Worm (Caenorhabditis elegans) whole organism, L1 larva: ENCODE results near the gene ZK1320.7.

Source experiments
- C16A3.4 ChIP-seq: fragments of 150-350 bp; optimal IDR thresholded peaks from 2 replicates; lab custom pipeline; 2014; ENCODE audit warnings: missing biosample characterization, missing genetic modification characterization
- F16B12.6 ChIP-seq: fragments of 150-350 bp; optimal IDR thresholded peaks from 2 replicates; lab custom pipeline; 2014; ENCODE audit warnings: missing biosample characterization, missing genetic modification characterization
- Y116A8C.19 ChIP-seq: sonication (generic microtip); optimal IDR thresholded peaks from 2 replicates; lab custom pipeline; 2016; ENCODE audit warnings: missing compliant biosample characterization, missing genetic modification characterization, borderline replicate concordance
- alr-1 ChIP-seq: fragments of 200-800 bp; sonication (Bioruptor generic); optimal IDR thresholded peaks from 2 replicates; lab custom pipeline; 2018; ENCODE audit warnings: borderline replicate concordance, mild to moderate bottlenecking, missing genetic modification characterization, missing compliant biosample characterization
- blmp-1 ChIP-seq: fragments of 150-350 bp; optimal IDR thresholded peaks from 2 replicates; lab custom pipeline; 2014; ENCODE audit warnings: missing biosample characterization, missing genetic modification characterization
- ceh-63 ChIP-seq: fragments of 200-800 bp; sonication (Bioruptor generic); optimal IDR thresholded peaks from 2 replicates; lab custom pipeline; 2018; ENCODE audit warnings: mild to moderate bottlenecking, missing genetic modification characterization, missing compliant biosample characterization
- ceh-82 ChIP-seq, 3 experiments: fragments of 150-350 bp in 1 of 3; sonication (generic microtip) in 2 of 3; optimal IDR thresholded peaks; 2 replicates each; lab custom pipeline; 2014 to 2017; ENCODE audit warnings: missing biosample characterization in 3 of 3, missing genetic modification characterization in 3 of 3
- ces-1 ChIP-seq: fragments of 150-350 bp; optimal IDR thresholded peaks from 2 replicates; lab custom pipeline; 2014; ENCODE audit warnings: missing biosample characterization, missing genetic modification reagents, missing genetic modification characterization
- dpl-1 ChIP-seq, 3 experiments: fragments of 150-350 bp in 2 of 3; sonication (generic microtip) in 1 of 3; optimal IDR thresholded peaks; 2 replicates each; lab custom pipeline; 2014 to 2017; ENCODE audit warnings: missing biosample characterization in 3 of 3, missing genetic modification characterization in 3 of 3, missing genetic modification reagents in 3 of 3
- efl-1 ChIP-seq, 4 experiments: fragments of 150-350 bp; optimal IDR thresholded peaks in 3 of 4; peaks in 1 of 4; 1 replicate in 1 of 4; 2 replicates in 3 of 4; lab custom pipeline; 2014; ENCODE audit warnings: missing biosample characterization in 2 of 4, missing genetic modification characterization in 2 of 4, missing genetic modification reagents in 2 of 4
- egl-27 ChIP-seq, 2 experiments: fragments of 150-350 bp in 1 of 2; sonication (generic microtip); optimal IDR thresholded peaks; 3 replicates each; lab custom pipeline; 2017 to 2018; ENCODE audit warnings: missing biosample characterization in 2 of 2, missing genetic modification characterization in 2 of 2, missing genetic modification reagents in 2 of 2
- elt-2 ChIP-seq: sonication (generic microtip); optimal IDR thresholded peaks from 2 replicates; lab custom pipeline; 2016; ENCODE audit warnings: missing genetic modification characterization, mild to moderate bottlenecking, inconsistent platforms, missing compliant biosample characterization, missing genetic modification reagents
- elt-3 ChIP-seq, 6 experiments: fragments of 150-350 bp in 1 of 6; sonication (generic microtip); optimal IDR thresholded peaks; 2 replicates each; lab custom pipeline; 2017 to 2018; ENCODE audit warnings: missing biosample characterization in 6 of 6, missing genetic modification characterization in 6 of 6, inconsistent platforms in 1 of 6
- fkh-10 ChIP-seq: sonication (generic microtip); optimal IDR thresholded peaks from 2 replicates; lab custom pipeline; 2017; ENCODE audit warnings: missing biosample characterization, missing genetic modification reagents, missing genetic modification characterization
- fkh-4 ChIP-seq: sonication (generic microtip); optimal IDR thresholded peaks from 2 replicates; lab custom pipeline; 2016; ENCODE audit warnings: missing compliant biosample characterization, missing genetic modification characterization, borderline replicate concordance
- fkh-8 ChIP-seq: sonication (generic microtip); optimal IDR thresholded peaks from 2 replicates; lab custom pipeline; 2016; ENCODE audit warnings: mild to moderate bottlenecking, missing genetic modification characterization, missing compliant biosample characterization
- hlh-4 ChIP-seq: sonication (generic microtip); optimal IDR thresholded peaks from 2 replicates; lab custom pipeline; 2016; ENCODE audit warnings: mild to moderate bottlenecking, missing genetic modification characterization, missing compliant biosample characterization
- hpl-2 ChIP-seq: fragments of 150-350 bp; optimal IDR thresholded peaks from 2 replicates; lab custom pipeline; 2014; ENCODE audit warnings: missing biosample characterization, missing genetic modification reagents, missing genetic modification characterization
- jun-1 ChIP-seq: fragments of 150-350 bp; optimal IDR thresholded peaks from 2 replicates; lab custom pipeline; 2014; ENCODE audit warnings: missing biosample characterization, missing genetic modification reagents, missing genetic modification characterization
- lin-14 ChIP-seq: fragments of 200-800 bp; sonication (Bioruptor generic); optimal IDR thresholded peaks from 2 replicates; lab custom pipeline; 2018; ENCODE audit warnings: mild to moderate bottlenecking, missing genetic modification characterization, moderate library complexity, missing compliant biosample characterization
- lin-39 ChIP-seq: fragments of 150-350 bp; optimal IDR thresholded peaks from 2 replicates; lab custom pipeline; 2014; ENCODE audit warnings: missing biosample characterization, missing genetic modification reagents, missing genetic modification characterization
- lsy-2 ChIP-seq, 2 experiments: fragments of 150-350 bp; optimal IDR thresholded peaks; 2 replicates each; lab custom pipeline; 2014; ENCODE audit warnings: missing biosample characterization in 2 of 2, missing genetic modification characterization in 2 of 2
- mab-9 ChIP-seq: fragments of 200-800 bp; sonication (Bioruptor generic); IDR thresholded peaks from 2 replicates; pipeline ENCODE4 v1.3.6; 2022; ENCODE audit warnings: missing genetic modification reagents, missing genetic modification characterization, missing compliant biosample characterization
- mep-1 ChIP-seq: fragments of 150-350 bp; optimal IDR thresholded peaks from 2 replicates; lab custom pipeline; 2014; ENCODE audit warnings: missing biosample characterization, missing genetic modification characterization
- nhr-12 ChIP-seq: sonication (generic microtip); optimal IDR thresholded peaks from 2 replicates; lab custom pipeline; 2017; ENCODE audit warnings: missing biosample characterization, missing genetic modification characterization
- nhr-19 ChIP-seq: fragments of 200-800 bp; sonication (Bioruptor generic); conservative IDR thresholded peaks from 2 replicates; pipeline ENCODE4 v1.3.6; 2022; ENCODE audit warnings: missing genetic modification characterization, missing compliant biosample characterization
- nhr-20 ChIP-seq: sonication (generic microtip); optimal IDR thresholded peaks from 2 replicates; lab custom pipeline; 2016; ENCODE audit warnings: mild to moderate bottlenecking, missing genetic modification characterization, missing compliant biosample characterization
- nhr-237 ChIP-seq: fragments of 150-350 bp; optimal IDR thresholded peaks from 2 replicates; lab custom pipeline; 2014; ENCODE audit warnings: missing biosample characterization, missing genetic modification characterization
- nhr-47 ChIP-seq: sonication (generic microtip); optimal IDR thresholded peaks from 2 replicates; lab custom pipeline; 2016; ENCODE audit warnings: mild to moderate bottlenecking, missing genetic modification characterization, moderate library complexity, missing compliant biosample characterization
- nhr-71 ChIP-seq: sonication (generic microtip); optimal IDR thresholded peaks from 2 replicates; lab custom pipeline; 2016; ENCODE audit warnings: mild to moderate bottlenecking, missing genetic modification characterization, moderate library complexity, missing compliant biosample characterization
- nhr-76 ChIP-seq: sonication (generic microtip); optimal IDR thresholded peaks from 2 replicates; lab custom pipeline; 2017; ENCODE audit warnings: missing biosample characterization, missing genetic modification characterization
- nhr-85 ChIP-seq: sonication (generic microtip); peaks from one replicate; lab custom pipeline; 2016; ENCODE audit warnings: missing genetic modification characterization, inconsistent platforms, missing compliant biosample characterization
- pqm-1 ChIP-seq: sonication (generic microtip); optimal IDR thresholded peaks from 3 replicates; lab custom pipeline; 2017; ENCODE audit warnings: missing biosample characterization, missing genetic modification characterization
- snpc-4 ChIP-seq: fragments of 150-350 bp; optimal IDR thresholded peaks from 2 replicates; lab custom pipeline; 2014; ENCODE audit warnings: missing biosample characterization, missing genetic modification characterization
- sptf-1 ChIP-seq: fragments of 150-350 bp; optimal IDR thresholded peaks from 2 replicates; lab custom pipeline; 2014; ENCODE audit warnings: missing biosample characterization, missing genetic modification characterization
- tbx-2 ChIP-seq: sonication (generic microtip); optimal IDR thresholded peaks from 2 replicates; lab custom pipeline; 2016; ENCODE audit warnings: missing genetic modification characterization, missing compliant biosample characterization
- unc-130 ChIP-seq: fragments of 150-350 bp; optimal IDR thresholded peaks from 2 replicates; lab custom pipeline; 2017; ENCODE audit warnings: missing biosample characterization, missing genetic modification characterization, inconsistent platforms
- unc-30 ChIP-seq: sonication (generic microtip); optimal IDR thresholded peaks from 2 replicates; lab custom pipeline; 2017; ENCODE audit warnings: missing biosample characterization, missing genetic modification characterization
- unc-98 ChIP-seq: fragments of 200-800 bp; sonication (Bioruptor generic); IDR thresholded peaks from 2 replicates; pipeline ENCODE4 v1.3.6; 2022; ENCODE audit warnings: missing genetic modification characterization, missing compliant biosample characterization
- vab-15 ChIP-seq: sonication (generic microtip); optimal IDR thresholded peaks from 2 replicates; lab custom pipeline; 2017; ENCODE audit warnings: missing genotype, mild to moderate bottlenecking, missing genetic modification characterization, missing compliant biosample characterization
- xbp-1 ChIP-seq: sonication (generic microtip); optimal IDR thresholded peaks from 2 replicates; lab custom pipeline; 2016; ENCODE audit warnings: missing genetic modification characterization, missing compliant biosample characterization
- zag-1 ChIP-seq: fragments of 150-350 bp; optimal IDR thresholded peaks from 2 replicates; lab custom pipeline; 2014; ENCODE audit warnings: missing biosample characterization, missing genetic modification characterization
- ztf-11 ChIP-seq, 2 experiments: sonication (generic microtip); optimal IDR thresholded peaks; 2 replicates each; lab custom pipeline; 2016 to 2017; ENCODE audit warnings: missing genetic modification characterization in 2 of 2, missing biosample characterization in 1 of 2, missing compliant biosample characterization in 1 of 2

ZK1320.7 gene

DNA sequence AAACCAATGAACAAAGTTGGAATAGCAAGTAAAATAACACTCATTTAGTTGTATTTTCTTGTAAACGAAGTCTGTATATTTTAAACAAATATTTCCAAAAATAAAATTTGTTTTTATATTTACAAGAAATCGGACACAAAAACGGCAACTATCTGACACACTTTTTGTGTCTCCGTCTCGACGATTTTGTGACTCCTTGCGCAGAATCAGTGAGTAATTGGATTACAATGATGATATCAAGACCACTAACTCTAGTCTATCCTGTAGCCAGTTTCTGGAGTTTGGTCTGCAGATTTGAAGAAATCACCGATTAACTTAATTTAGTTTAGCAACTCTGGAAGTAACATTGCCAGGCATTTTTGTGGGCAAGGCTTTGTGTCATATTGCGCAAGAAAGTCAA, 8.6 kb upstream of the ZK1320.7 start, which contains the start of gene cyp-13A10:
TSS of gene cyp-13A10 (minus strand) at position 88 of the 400 bp plus-strand sequence.
- TF ChIP-seq snpc-4 (tag; lab: Kevin White, UChicago) (no peak), elt-3 (tag; optimal IDR thresholded peaks at IDR 0.05; lab: Kevin White, UChicago) (peak in 1 of 6 experiments; percentile 38), ztf-11 (tag; optimal IDR thresholded peaks at IDR 0.05; lab: Kevin White, UChicago) (no peak), sptf-1 (tag; lab: Kevin White, UChicago) (no peak), unc-98 (GFP tag; lab: Robert Waterston, UW) (no peak), lin-39 (tag; lab: Kevin White, UChicago) (no peak), blmp-1 (peak; percentile 26), zag-1 (tag; lab: Kevin White, UChicago) (no peak), fkh-10 (GFP tag; lab: Kevin White, UChicago) (no peak), unc-30 (tag; lab: Kevin White, UChicago) (no peak), ceh-63 (GFP tag; lab: Kevin White, UChicago) (no peak), nhr-76 (tag; lab: Kevin White, UChicago) (no peak), egl-27 (tag; optimal IDR thresholded peaks at IDR 0.05; lab: Kevin White, UChicago) (no peak), lin-14 (peak; percentile 10), jun-1 (tag; lab: Kevin White, UChicago) (no peak), hpl-2 (no peak), ceh-82 (tag; optimal IDR thresholded peaks at IDR 0.05; lab: Kevin White, UChicago) (no peak), pqm-1 (no peak), nhr-85 (tag; lab: Kevin White, UChicago) (peak; percentile 66), nhr-71 (peak; percentile 18), mab-9 (no peak), alr-1 (tag; lab: Kevin White, UChicago) (no peak), ces-1 (GFP tag; lab: Kevin White, UChicago) (no peak), nhr-237 (no peak), nhr-20 (tag; lab: Kevin White, UChicago) (peak; percentile 47)
- TF ChIP-seq, all 84 proteins: peak for 6

DNA sequence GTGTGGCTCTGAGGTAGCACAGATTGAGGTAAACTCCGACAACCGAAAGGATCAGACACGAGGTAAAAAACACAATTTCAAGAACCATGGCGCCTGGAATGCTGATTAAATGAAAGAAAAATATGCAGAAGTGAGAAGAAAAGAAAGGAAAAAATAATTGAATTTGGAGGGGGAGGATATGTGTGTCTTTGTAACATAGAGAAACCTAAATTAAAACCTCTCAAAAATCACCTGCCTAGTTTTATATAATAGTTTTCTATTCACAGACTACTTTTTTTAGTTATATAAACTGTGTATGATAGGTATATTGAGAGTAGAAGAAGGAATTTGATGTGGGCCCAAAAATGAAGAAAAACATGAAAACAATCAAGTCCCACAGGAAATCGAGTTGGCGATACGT, 5.8 kb upstream of the ZK1320.7 start, which contains the start of gene ZK1320.5:
TSS of gene ZK1320.5 (minus strand) at position 101 of the 400 bp plus-strand sequence.
- TF ChIP-seq vab-15 (tag; lab: Kevin White, UChicago) (no peak), Y116A8C.19 (no peak), dpl-1 (GFP tag; optimal IDR thresholded peaks at IDR 0.05; lab: Kevin White, UChicago) (no peak), nhr-47 (tag; lab: Kevin White, UChicago) (no peak), xbp-1 (no peak), mab-9 (no peak), nhr-20 (tag; lab: Kevin White, UChicago) (no peak), nhr-12 (tag; lab: Kevin White, UChicago) (no peak), snpc-4 (tag; lab: Kevin White, UChicago) (no peak), tbx-2 (tag; lab: Kevin White, UChicago) (no peak), nhr-76 (tag; lab: Kevin White, UChicago) (no peak), nhr-71 (peak; percentile 22), fkh-8 (peak; percentile 38), nhr-19 (no peak), F16B12.6 (tag; lab: Kevin White, UChicago) (no peak), lin-14 (peak; percentile 15), fkh-4 (tag; lab: Kevin White, UChicago) (no peak), zag-1 (tag; lab: Kevin White, UChicago) (no peak), C16A3.4 (no peak)

DNA sequence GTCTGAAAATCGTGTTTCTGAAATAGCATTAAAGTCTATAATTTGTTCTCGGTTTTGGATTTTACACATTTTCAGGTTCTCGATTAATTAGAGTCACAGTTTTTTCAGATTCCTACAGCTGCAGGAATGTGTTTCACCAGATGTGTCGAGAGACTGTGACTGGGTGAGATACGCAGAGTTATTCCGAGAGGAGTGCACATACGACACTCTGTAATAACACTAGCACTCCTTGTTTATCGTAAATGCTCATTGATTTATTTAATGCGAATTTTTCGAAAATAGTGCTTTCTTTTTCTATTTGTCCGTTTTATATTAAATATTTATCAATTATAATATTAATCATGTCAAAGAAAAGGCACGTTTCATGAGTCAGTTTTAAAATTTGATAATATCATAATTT, 4.0 kb upstream of the ZK1320.7 start, which contains the start of gene ZK1320.11:
TSS of gene ZK1320.11 (plus strand) at position 243 of the 400 bp plus-strand sequence.
- TF ChIP-seq efl-1 (optimal IDR thresholded peaks at IDR 0.05; lab: Kevin White, UChicago) (peak; percentile 21 to 27), efl-1 (GFP tag; optimal IDR thresholded peaks at IDR 0.05 in 1 of 2; lab: Kevin White, UChicago) (no peak), ceh-82 (tag; optimal IDR thresholded peaks at IDR 0.05; lab: Kevin White, UChicago) (peak in 1 of 3 experiments; percentile 9), lsy-2 (tag; optimal IDR thresholded peaks at IDR 0.05; lab: Kevin White, UChicago) (peak in 1 of 2 experiments; percentile 58), alr-1 (tag; lab: Kevin White, UChicago) (no peak), hlh-4 (tag; lab: Kevin White, UChicago) (peak; percentile 22), unc-130 (no peak), mep-1 (tag; lab: Kevin White, UChicago) (no peak), fkh-8 (no peak), nhr-71 (peak; percentile 25), lin-14 (peak; percentile 5), elt-2 (tag; lab: Kevin White, UChicago) (no peak)
